Worm (Caenorhabditis elegans) whole organism, L4 larva: Measurements from ENCODE around the gene F59D12.5.

Experiments used
- R02D3.7 ChIP-seq: fragments of 150-350 bp; sonication (generic microtip); optimal IDR thresholded peaks from 3 replicates; lab custom pipeline; 2014; ENCODE audit warnings: missing biosample characterization, missing genetic modification characterization
- T20F7.1 ChIP-seq: fragments of 200-800 bp; sonication (Bioruptor generic); optimal IDR thresholded peaks from 2 replicates; lab custom pipeline; 2018; ENCODE audit warnings: mild to moderate bottlenecking, missing genetic modification characterization, missing compliant biosample characterization
- T26A8.4 ChIP-seq: fragments of 200-800 bp; sonication (Bioruptor generic); IDR thresholded peaks from 2 replicates; pipeline ENCODE4 v1.3.6; 2022; ENCODE audit warnings: missing genetic modification characterization, missing compliant biosample characterization
- ZK337.2 ChIP-seq: fragments of 200-800 bp; sonication (Bioruptor generic); IDR thresholded peaks from 2 replicates; pipeline ENCODE4 v1.3.6; 2022; ENCODE audit warnings: missing genetic modification reagents, missing genetic modification characterization, missing compliant biosample characterization
- ZK546.5 ChIP-seq, 2 experiments: sonication (generic microtip); optimal IDR thresholded peaks; 2 replicates each; lab custom pipeline; 2017; ENCODE audit warnings: missing biosample characterization in 2 of 2, missing genetic modification characterization in 2 of 2
- aha-1 ChIP-seq: fragments of 150-350 bp; peaks from one replicate; lab custom pipeline; 2014; ENCODE audit warnings: missing biosample characterization, missing genetic modification characterization
- aly-2 ChIP-seq: sonication (generic microtip); optimal IDR thresholded peaks from 2 replicates; lab custom pipeline; 2018; ENCODE audit warnings: missing biosample characterization, missing genetic modification characterization
- ama-1 ChIP-seq: fragments of 150-350 bp; optimal IDR thresholded peaks from 2 replicates; lab custom pipeline; 2014; ENCODE audit warnings: inconsistent platforms, mixed read lengths
- attf-4 ChIP-seq: sonication (generic microtip); optimal IDR thresholded peaks from 3 replicates; lab custom pipeline; 2017; ENCODE audit warnings: missing biosample characterization, missing genetic modification characterization
- ceh-28 ChIP-seq: fragments of 150-350 bp; optimal IDR thresholded peaks from 2 replicates; lab custom pipeline; 2014; ENCODE audit warnings: missing biosample characterization, missing genetic modification reagents, missing genetic modification characterization
- ceh-44 ChIP-seq: fragments of 200-800 bp; sonication (Bioruptor generic); IDR thresholded peaks from 2 replicates; pipeline ENCODE4 v1.3.6; 2022; ENCODE audit warnings: missing genetic modification reagents, missing genetic modification characterization, missing compliant biosample characterization
- cey-2 ChIP-seq: sonication (generic microtip); optimal IDR thresholded peaks from 3 replicates; lab custom pipeline; 2017; ENCODE audit warnings: missing genetic modification characterization, mild to moderate bottlenecking, missing compliant biosample characterization, antibody characterized with exemption, borderline replicate concordance; ENCODE audit not compliant: insufficient read depth
- daf-16 ChIP-seq, 3 experiments: sonication (generic microtip); optimal IDR thresholded peaks; 2 replicates each; lab custom pipeline; 2016 to 2017; ENCODE audit warnings: missing genetic modification characterization in 3 of 3, missing genetic modification reagents in 3 of 3, mild to moderate bottlenecking in 2 of 3, missing compliant biosample characterization in 2 of 3, missing biosample characterization in 1 of 3, moderate library complexity in 1 of 3
- daf-19 ChIP-seq: fragments of 200-800 bp; sonication (Bioruptor generic); conservative IDR thresholded peaks from 2 replicates; pipeline ENCODE4 v1.3.6; 2022; ENCODE audit warnings: missing genetic modification characterization, missing compliant biosample characterization
- daf-8 ChIP-seq: fragments of 200-800 bp; sonication (Bioruptor generic); IDR thresholded peaks from 2 replicates; pipeline ENCODE4 v1.3.6; 2022; ENCODE audit warnings: missing genetic modification characterization, missing compliant biosample characterization
- dmd-6 ChIP-seq: fragments of 200-800 bp; sonication (Bioruptor generic); IDR thresholded peaks from 2 replicates; pipeline ENCODE4 v1.3.6; 2022; ENCODE audit warnings: missing genetic modification reagents, missing genetic modification characterization, missing compliant biosample characterization
- dpl-1 ChIP-seq: fragments of 150-350 bp; optimal IDR thresholded peaks from 2 replicates; lab custom pipeline; 2014; ENCODE audit warnings: missing biosample characterization, missing genetic modification reagents, missing genetic modification characterization
- dve-1 ChIP-seq: sonication (generic microtip); optimal IDR thresholded peaks from 2 replicates; lab custom pipeline; 2017; ENCODE audit warnings: antibody characterized with exemption, mild to moderate bottlenecking, missing genetic modification characterization, missing compliant biosample characterization; ENCODE audit not compliant: insufficient read depth
- egl-27 ChIP-seq: sonication (generic microtip); optimal IDR thresholded peaks from 3 replicates; lab custom pipeline; 2017; ENCODE audit warnings: missing biosample characterization, missing genetic modification reagents, missing genetic modification characterization
- gei-8 ChIP-seq: fragments of 200-800 bp; sonication (Bioruptor generic); optimal IDR thresholded peaks from 2 replicates; lab custom pipeline; 2018; ENCODE audit warnings: mild to moderate bottlenecking, missing genetic modification characterization, missing compliant biosample characterization
- hlh-11 ChIP-seq: fragments of 200-800 bp; sonication (Bioruptor generic); optimal IDR thresholded peaks from 2 replicates; lab custom pipeline; 2018; ENCODE audit warnings: mild to moderate bottlenecking, missing genetic modification characterization, missing compliant biosample characterization
- lin-1 ChIP-seq: fragments of 200-800 bp; sonication (Bioruptor generic); IDR thresholded peaks from 2 replicates; pipeline ENCODE4 v1.3.6; 2022; ENCODE audit warnings: missing genetic modification reagents, missing genetic modification characterization, missing compliant biosample characterization
- lin-39 ChIP-seq: fragments of 150-350 bp; optimal IDR thresholded peaks from 2 replicates; lab custom pipeline; 2014; ENCODE audit warnings: missing biosample characterization, missing genetic modification reagents, missing genetic modification characterization
- mdl-1 ChIP-seq, 2 experiments: fragments of 150-350 bp in 1 of 2; sonication (generic microtip) in 1 of 2; optimal IDR thresholded peaks; 2 replicates each; lab custom pipeline; 2014 to 2017; ENCODE audit warnings: missing biosample characterization in 2 of 2, missing genetic modification characterization in 2 of 2
- mdt-29 ChIP-seq: fragments of 200-800 bp; sonication (Bioruptor generic); IDR thresholded peaks from 2 replicates; pipeline ENCODE4 v1.3.6; 2022; ENCODE audit warnings: missing genetic modification reagents, missing genetic modification characterization, missing compliant biosample characterization
- mxl-3 ChIP-seq: fragments of 200-800 bp; sonication (Bioruptor generic); optimal IDR thresholded peaks from 2 replicates; lab custom pipeline; 2018; ENCODE audit warnings: mild to moderate bottlenecking, missing genetic modification characterization, missing compliant biosample characterization
- nhr-28 ChIP-seq: fragments of 150-350 bp; optimal IDR thresholded peaks from 2 replicates; lab custom pipeline; 2014; ENCODE audit warnings: missing biosample characterization, missing genetic modification characterization
- nhr-42 ChIP-seq: fragments of 200-800 bp; sonication (Bioruptor generic); IDR thresholded peaks from 2 replicates; pipeline ENCODE4 v1.3.6; 2022; ENCODE audit warnings: missing genetic modification characterization, missing compliant biosample characterization
- nhr-48 ChIP-seq: sonication (generic microtip); optimal IDR thresholded peaks from 2 replicates; lab custom pipeline; 2016; ENCODE audit warnings: mild to moderate bottlenecking, missing genetic modification characterization, missing compliant biosample characterization
- nhr-6 ChIP-seq: fragments of 150-350 bp; optimal IDR thresholded peaks from 2 replicates; lab custom pipeline; 2014; ENCODE audit warnings: missing biosample characterization, missing genetic modification characterization
- nhr-77 ChIP-seq: fragments of 150-350 bp; optimal IDR thresholded peaks from 2 replicates; lab custom pipeline; 2014; ENCODE audit warnings: missing biosample characterization, missing genetic modification characterization
- pha-4 ChIP-seq, 2 experiments: fragments of 150-350 bp in 1 of 2; fragments of 200-800 bp in 1 of 2; sonication (Bioruptor generic) in 1 of 2; IDR thresholded peaks in 1 of 2; optimal IDR thresholded peaks in 1 of 2; 2 replicates each; pipeline versions ENCODE4 v1.3.6 to Lab custom; 2014 to 2022; ENCODE audit warnings: missing genetic modification characterization in 2 of 2, missing genetic modification reagents in 2 of 2, missing biosample characterization in 1 of 2, missing compliant biosample characterization in 1 of 2
- php-3 ChIP-seq: fragments of 200-800 bp; sonication (Bioruptor generic); IDR thresholded peaks from 2 replicates; pipeline ENCODE4 v1.3.6; 2022; ENCODE audit warnings: missing genetic modification reagents, missing genetic modification characterization, missing compliant biosample characterization
- pqm-1 ChIP-seq: sonication (generic microtip); optimal IDR thresholded peaks from 2 replicates; lab custom pipeline; 2017; ENCODE audit warnings: missing biosample characterization, missing genetic modification characterization
- saeg-2 ChIP-seq: fragments of 200-800 bp; sonication (Bioruptor generic); IDR thresholded peaks from 2 replicates; pipeline ENCODE4 v1.3.6; 2022; ENCODE audit warnings: missing genetic modification reagents, missing genetic modification characterization, missing compliant biosample characterization
- set-16 ChIP-seq: fragments of 200-800 bp; sonication (Bioruptor generic); IDR thresholded peaks from 2 replicates; pipeline ENCODE4 v1.3.6; 2022; ENCODE audit warnings: missing genetic modification reagents, missing genetic modification characterization, missing compliant biosample characterization
- skn-1 ChIP-seq: fragments of 150-350 bp; optimal IDR thresholded peaks from 2 replicates; lab custom pipeline; 2014; ENCODE audit warnings: missing biosample characterization, missing genetic modification characterization
- spr-1 ChIP-seq: sonication (generic microtip); optimal IDR thresholded peaks from 2 replicates; lab custom pipeline; 2016; ENCODE audit warnings: mild to moderate bottlenecking, missing genetic modification characterization, missing compliant biosample characterization
- tra-1 ChIP-seq: fragments of 200-800 bp; sonication (Bioruptor generic); IDR thresholded peaks from 2 replicates; pipeline ENCODE4 v1.3.6; 2022; ENCODE audit warnings: missing genetic modification reagents, missing genetic modification characterization, missing compliant biosample characterization
- unc-62 ChIP-seq, 3 experiments: fragments of 150-350 bp in 1 of 3; sonication (generic microtip); optimal IDR thresholded peaks in 2 of 3; peaks in 1 of 3; 1 replicate in 1 of 3; 2 replicates in 2 of 3; lab custom pipeline; 2014 to 2017; ENCODE audit warnings: missing biosample characterization in 3 of 3, missing genetic modification characterization in 3 of 3, missing genetic modification reagents in 3 of 3, missing genotype in 1 of 3
- zip-2 ChIP-seq: fragments of 150-350 bp; optimal IDR thresholded peaks from 2 replicates; lab custom pipeline; 2014; ENCODE audit warnings: missing biosample characterization, missing genetic modification characterization
- ztf-7 ChIP-seq: fragments of 150-350 bp; optimal IDR thresholded peaks from 2 replicates; lab custom pipeline; 2014; ENCODE audit warnings: missing biosample characterization, missing genetic modification characterization

Gene F59D12.5

ce11 chrX:15600512-15601117 is 46.6 kb downstream of the F59D12.5 start, which contains the start of gene ent-2 (continued):
- TF ChIP-seq nhr-6 (tag; lab: Kevin White, UChicago) = peak; percentile 64
- peak; percentile 19; the same call in 1 of the 2 replicates for TF ChIP-seq dmd-6 (GFP tag; lab: Robert Waterston, UW)

ce11 chrX:15599925-15600324 is 47.2 kb downstream of the F59D12.5 start:
- peak in 1 of 2 experiments; percentile 78 for TF ChIP-seq daf-16 (GFP tag; optimal IDR thresholded peaks at IDR 0.05; lab: Kevin White, UChicago)
- no peak for TF ChIP-seq daf-16 (tag; optimal IDR thresholded peaks at IDR 0.05; lab: Kevin White, UChicago)
- peak in 1 of 2 experiments; percentile 70 for TF ChIP-seq unc-62 (GFP tag; optimal IDR thresholded peaks at IDR 0.05 in 1 of 2; lab: Kevin White, UChicago)
- TF ChIP-seq unc-62 (tag; optimal IDR thresholded peaks at IDR 0.05; lab: Kevin White, UChicago) = no peak
- TF ChIP-seq dmd-6 (GFP tag; lab: Robert Waterston, UW) = 0 out of 2 replicates have a peak, but pooled peaks have one; percentile 19
- no peak for TF ChIP-seq dpl-1 (GFP tag; lab: Kevin White, UChicago)

- TF ChIP-seq php-3 = peak; percentile 62; the same call in 1 of the 2 replicates
- TF ChIP-seq mdt-29 (GFP tag; lab: Robert Waterston, UW) = no peak
- no peak for TF ChIP-seq lin-39
- no peak for TF ChIP-seq daf-19
- no peak for TF ChIP-seq ZK546.5 (tag; optimal IDR thresholded peaks at IDR 0.05; lab: Kevin White, UChicago)
- TF ChIP-seq mdl-1 (tag; optimal IDR thresholded peaks at IDR 0.05; lab: Kevin White, UChicago) = peak in 1 of 2 experiments; percentile 12
- no peak for TF ChIP-seq daf-16 (GFP tag; optimal IDR thresholded peaks at IDR 0.05; lab: Kevin White, UChicago)
- peak; percentile 31 for TF ChIP-seq daf-16 (tag; optimal IDR thresholded peaks at IDR 0.05; lab: Kevin White, UChicago)
- TF ChIP-seq R02D3.7 (tag; lab: Kevin White, UChicago) = no peak
- peak; percentile 94 for TF ChIP-seq tra-1 (GFP tag; lab: Robert Waterston, UW)
- no peak for TF ChIP-seq ceh-44 (GFP tag; lab: Robert Waterston, UW)
- peak; percentile 80 for TF ChIP-seq nhr-28 (tag; lab: Kevin White, UChicago)
- TF ChIP-seq aha-1 (tag; lab: Kevin White, UChicago) = peak; percentile 87
- TF ChIP-seq spr-1 (tag; lab: Kevin White, UChicago) = no peak
- TF ChIP-seq lin-1 = no peak
- TF ChIP-seq nhr-48 (tag; lab: Kevin White, UChicago) = peak; percentile 27
- peak; percentile 74 for TF ChIP-seq pqm-1 (tag; lab: Kevin White, UChicago)
- peak; percentile 27 for TF ChIP-seq T20F7.1 (GFP tag; lab: Kevin White, UChicago)
- TF ChIP-seq dmd-6 (GFP tag; lab: Robert Waterston, UW) = peak; percentile 93
- 0 out of 2 replicates have a peak, but pooled peaks have one; percentile 9 for TF ChIP-seq saeg-2
- TF ChIP-seq daf-8 (GFP tag; lab: Robert Waterston, UW) = no peak
- TF ChIP-seq mxl-3 (GFP tag; lab: Kevin White, UChicago) = peak; percentile 14
- peak; percentile 42 for TF ChIP-seq hlh-11 (tag; lab: Kevin White, UChicago)
- TF ChIP-seq dve-1 (tag; lab: Kevin White, UChicago) = peak; percentile 42
Observed at ce11 chrX:15598661-15599384, 48.3 kb downstream of the F59D12.5 start.

ce11 chrX:15597077-15597476 is 50.1 kb downstream of the F59D12.5 start, which contains the start of gene K09A9.8:
K09A9.8 (minus strand) TSS chrX:15597177.
- TF ChIP-seq ZK337.2 (GFP tag; lab: Robert Waterston, UW) (no peak), pha-4 (GFP tag; IDR thresholded peaks at IDR 0.05; lab: Robert Waterston, UW) (no peak), pha-4 (tag; optimal IDR thresholded peaks at IDR 0.05; lab: Kevin White, UChicago) (no peak), mxl-3 (GFP tag; lab: Kevin White, UChicago) (no peak), cey-2 (no peak), nhr-77 (no peak), ama-1 (lab: Kevin White, UChicago) (no peak), ztf-7 (tag; lab: Kevin White, UChicago) (no peak), ceh-28 (tag; lab: Kevin White, UChicago) (no peak), attf-4 (tag; lab: Kevin White, UChicago) (no peak), nhr-42 (no peak), set-16 (GFP tag; lab: Robert Waterston, UW) (no peak), skn-1 (tag; lab: Kevin White, UChicago) (no peak), gei-8 (GFP tag; lab: Kevin White, UChicago) (no peak), zip-2 (tag; lab: Kevin White, UChicago) (no peak), T26A8.4 (GFP tag; lab: Robert Waterston, UW) (no peak), tra-1 (GFP tag; lab: Robert Waterston, UW) (no peak), aly-2 (tag; lab: Kevin White, UChicago) (no peak), egl-27 (no peak)
- TF ChIP-seq, all 104 proteins: peak for 0
